Worm (Caenorhabditis elegans) whole organism, L4 larva: Measurements from ENCODE around the gene W10D9.1.

Experiments
- F10B5.3 ChIP-seq: sonication (generic microtip); optimal IDR thresholded peaks from 2 replicates; lab custom pipeline; 2016; ENCODE audit warnings: mild to moderate bottlenecking, missing genetic modification characterization, missing compliant biosample characterization
- F26F4.8 ChIP-seq: fragments of 200-800 bp; sonication (Bioruptor generic); conservative IDR thresholded peaks from 2 replicates; pipeline ENCODE4 v1.3.6; 2022; ENCODE audit warnings: missing genetic modification characterization, missing compliant biosample characterization
- R02D3.7 ChIP-seq: fragments of 150-350 bp; sonication (generic microtip); optimal IDR thresholded peaks from 3 replicates; lab custom pipeline; 2014; ENCODE audit warnings: missing biosample characterization, missing genetic modification characterization
- T20F7.1 ChIP-seq: fragments of 200-800 bp; sonication (Bioruptor generic); optimal IDR thresholded peaks from 2 replicates; lab custom pipeline; 2018; ENCODE audit warnings: mild to moderate bottlenecking, missing genetic modification characterization, missing compliant biosample characterization
- T26A8.4 ChIP-seq: fragments of 200-800 bp; sonication (Bioruptor generic); IDR thresholded peaks from 2 replicates; pipeline ENCODE4 v1.3.6; 2022; ENCODE audit warnings: missing genetic modification characterization, missing compliant biosample characterization
- Y105C5A.15 ChIP-seq: fragments of 200-800 bp; sonication (Bioruptor generic); IDR thresholded peaks from 2 replicates; pipeline ENCODE4 v1.3.6; 2022; ENCODE audit warnings: missing genetic modification characterization, missing compliant biosample characterization
- Y5F2A.4 ChIP-seq: fragments of 200-800 bp; sonication (Bioruptor generic); optimal IDR thresholded peaks from 2 replicates; lab custom pipeline; 2018; ENCODE audit warnings: mild to moderate bottlenecking, missing genetic modification characterization, missing compliant biosample characterization
- ZK337.2 ChIP-seq: fragments of 200-800 bp; sonication (Bioruptor generic); IDR thresholded peaks from 2 replicates; pipeline ENCODE4 v1.3.6; 2022; ENCODE audit warnings: missing genetic modification reagents, missing genetic modification characterization, missing compliant biosample characterization
- aha-1 ChIP-seq: fragments of 150-350 bp; peaks from one replicate; lab custom pipeline; 2014; ENCODE audit warnings: missing biosample characterization, missing genetic modification characterization
- aly-2 ChIP-seq: sonication (generic microtip); optimal IDR thresholded peaks from 2 replicates; lab custom pipeline; 2018; ENCODE audit warnings: missing biosample characterization, missing genetic modification characterization
- ama-1 ChIP-seq: fragments of 150-350 bp; optimal IDR thresholded peaks from 2 replicates; lab custom pipeline; 2014; ENCODE audit warnings: inconsistent platforms, mixed read lengths
- arid-1 ChIP-seq: fragments of 200-800 bp; sonication (Bioruptor generic); conservative IDR thresholded peaks from 2 replicates; pipeline ENCODE4 v1.3.6; 2022; ENCODE audit warnings: missing genetic modification reagents, missing genetic modification characterization, missing compliant biosample characterization
- ceh-20 ChIP-seq: fragments of 200-800 bp; sonication (Bioruptor generic); IDR thresholded peaks from 2 replicates; pipeline ENCODE4 v1.3.6; 2022; ENCODE audit warnings: missing genetic modification reagents, missing genetic modification characterization, missing compliant biosample characterization
- ceh-44 ChIP-seq: fragments of 200-800 bp; sonication (Bioruptor generic); IDR thresholded peaks from 2 replicates; pipeline ENCODE4 v1.3.6; 2022; ENCODE audit warnings: missing genetic modification reagents, missing genetic modification characterization, missing compliant biosample characterization
- ceh-62 ChIP-seq: sonication (generic microtip); optimal IDR thresholded peaks from 2 replicates; lab custom pipeline; 2017; ENCODE audit warnings: missing biosample characterization, missing genetic modification characterization
- ces-1 ChIP-seq: fragments of 150-350 bp; sonication (generic microtip); optimal IDR thresholded peaks from 4 replicates; lab custom pipeline; 2014; ENCODE audit warnings: missing biosample characterization, missing genetic modification reagents, missing genetic modification characterization
- cey-2 ChIP-seq: sonication (generic microtip); optimal IDR thresholded peaks from 3 replicates; lab custom pipeline; 2017; ENCODE audit warnings: missing genetic modification characterization, mild to moderate bottlenecking, missing compliant biosample characterization, antibody characterized with exemption, borderline replicate concordance; ENCODE audit not compliant: insufficient read depth
- daf-12 ChIP-seq: fragments of 150-350 bp; optimal IDR thresholded peaks from 2 replicates; lab custom pipeline; 2014; ENCODE audit warnings: missing biosample characterization, missing genetic modification reagents, missing genetic modification characterization
- daf-8 ChIP-seq: fragments of 200-800 bp; sonication (Bioruptor generic); IDR thresholded peaks from 2 replicates; pipeline ENCODE4 v1.3.6; 2022; ENCODE audit warnings: missing genetic modification characterization, missing compliant biosample characterization
- dmd-8 ChIP-seq: fragments of 200-800 bp; sonication (Bioruptor generic); IDR thresholded peaks from 2 replicates; pipeline ENCODE4 v1.3.6; 2022; ENCODE audit warnings: missing genetic modification characterization, missing compliant biosample characterization
- duxl-1 ChIP-seq: sonication (generic microtip); optimal IDR thresholded peaks from 2 replicates; lab custom pipeline; 2016; ENCODE audit warnings: mild to moderate bottlenecking, missing genetic modification characterization, moderate library complexity, missing compliant biosample characterization; ENCODE audit not compliant: poor library complexity
- egl-27 ChIP-seq: sonication (generic microtip); optimal IDR thresholded peaks from 3 replicates; lab custom pipeline; 2017; ENCODE audit warnings: missing biosample characterization, missing genetic modification reagents, missing genetic modification characterization
- egl-43 ChIP-seq: fragments of 200-800 bp; sonication (Bioruptor generic); IDR thresholded peaks from 2 replicates; pipeline ENCODE4 v1.3.6; 2022; ENCODE audit warnings: missing genetic modification reagents, missing genetic modification characterization, missing compliant biosample characterization
- fos-1 ChIP-seq: fragments of 150-350 bp; optimal IDR thresholded peaks from 2 replicates; lab custom pipeline; 2014; ENCODE audit warnings: missing biosample characterization, missing genetic modification characterization
- gei-8 ChIP-seq: fragments of 200-800 bp; sonication (Bioruptor generic); optimal IDR thresholded peaks from 2 replicates; lab custom pipeline; 2018; ENCODE audit warnings: mild to moderate bottlenecking, missing genetic modification characterization, missing compliant biosample characterization
- hif-1 ChIP-seq, 2 experiments: sonication (generic microtip); optimal IDR thresholded peaks; 2 replicates each; lab custom pipeline; 2016 to 2017; ENCODE audit warnings: missing compliant biosample characterization in 2 of 2, missing genetic modification characterization in 2 of 2, missing genetic modification reagents in 2 of 2, missing genotype in 2 of 2, mild to moderate bottlenecking in 1 of 2
- jun-1 ChIP-seq: fragments of 150-350 bp; optimal IDR thresholded peaks from 2 replicates; lab custom pipeline; 2014; ENCODE audit warnings: missing biosample characterization, missing genetic modification reagents, missing genetic modification characterization
- lim-7 ChIP-seq: fragments of 200-800 bp; sonication (Bioruptor generic); IDR thresholded peaks from 2 replicates; pipeline ENCODE4 v1.3.6; 2022; ENCODE audit warnings: missing genetic modification characterization, missing compliant biosample characterization
- mdt-29 ChIP-seq: fragments of 200-800 bp; sonication (Bioruptor generic); IDR thresholded peaks from 2 replicates; pipeline ENCODE4 v1.3.6; 2022; ENCODE audit warnings: missing genetic modification reagents, missing genetic modification characterization, missing compliant biosample characterization
- mxl-3 ChIP-seq: fragments of 200-800 bp; sonication (Bioruptor generic); optimal IDR thresholded peaks from 2 replicates; lab custom pipeline; 2018; ENCODE audit warnings: mild to moderate bottlenecking, missing genetic modification characterization, missing compliant biosample characterization
- nhr-102 ChIP-seq: sonication (generic microtip); optimal IDR thresholded peaks from 2 replicates; lab custom pipeline; 2016; ENCODE audit warnings: mild to moderate bottlenecking, missing genetic modification characterization, moderate library complexity, missing compliant biosample characterization
- nhr-237 ChIP-seq: sonication (generic microtip); optimal IDR thresholded peaks from 2 replicates; lab custom pipeline; 2017; ENCODE audit warnings: missing biosample characterization, missing genetic modification characterization
- nhr-25 ChIP-seq: sonication (generic microtip); optimal IDR thresholded peaks from 2 replicates; lab custom pipeline; 2017; ENCODE audit warnings: missing genetic modification characterization, mild to moderate bottlenecking, missing compliant biosample characterization, antibody characterized with exemption, moderate library complexity, borderline replicate concordance; ENCODE audit not compliant: insufficient read depth
- nhr-28 ChIP-seq: fragments of 150-350 bp; optimal IDR thresholded peaks from 2 replicates; lab custom pipeline; 2014; ENCODE audit warnings: missing biosample characterization, missing genetic modification characterization
- nhr-41 ChIP-seq: fragments of 200-800 bp; sonication (Bioruptor generic); IDR thresholded peaks from 2 replicates; pipeline ENCODE4 v1.3.6; 2022; ENCODE audit warnings: missing genetic modification reagents, missing genetic modification characterization, missing compliant biosample characterization
- nhr-42 ChIP-seq: fragments of 200-800 bp; sonication (Bioruptor generic); IDR thresholded peaks from 2 replicates; pipeline ENCODE4 v1.3.6; 2022; ENCODE audit warnings: missing genetic modification characterization, missing compliant biosample characterization
- nhr-48 ChIP-seq: sonication (generic microtip); optimal IDR thresholded peaks from 2 replicates; lab custom pipeline; 2016; ENCODE audit warnings: mild to moderate bottlenecking, missing genetic modification characterization, missing compliant biosample characterization
- pqm-1 ChIP-seq: sonication (generic microtip); optimal IDR thresholded peaks from 2 replicates; lab custom pipeline; 2017; ENCODE audit warnings: missing biosample characterization, missing genetic modification characterization
- rbr-2 ChIP-seq: sonication (generic microtip); optimal IDR thresholded peaks from 2 replicates; lab custom pipeline; 2016; ENCODE audit warnings: missing genotype, missing genetic modification characterization, missing compliant biosample characterization
- saeg-2 ChIP-seq: fragments of 200-800 bp; sonication (Bioruptor generic); IDR thresholded peaks from 2 replicates; pipeline ENCODE4 v1.3.6; 2022; ENCODE audit warnings: missing genetic modification reagents, missing genetic modification characterization, missing compliant biosample characterization
- set-16 ChIP-seq: fragments of 200-800 bp; sonication (Bioruptor generic); IDR thresholded peaks from 2 replicates; pipeline ENCODE4 v1.3.6; 2022; ENCODE audit warnings: missing genetic modification reagents, missing genetic modification characterization, missing compliant biosample characterization
- spr-3 ChIP-seq: fragments of 200-800 bp; sonication (Bioruptor generic); optimal IDR thresholded peaks from 2 replicates; lab custom pipeline; 2018; ENCODE audit warnings: mild to moderate bottlenecking, missing genetic modification characterization, missing compliant biosample characterization
- tag-97 ChIP-seq: fragments of 200-800 bp; sonication (Bioruptor generic); IDR thresholded peaks from 2 replicates; pipeline ENCODE4 v1.3.6; 2022; ENCODE audit warnings: missing genetic modification characterization, missing compliant biosample characterization
- tra-1 ChIP-seq: fragments of 200-800 bp; sonication (Bioruptor generic); IDR thresholded peaks from 2 replicates; pipeline ENCODE4 v1.3.6; 2022; ENCODE audit warnings: missing genetic modification reagents, missing genetic modification characterization, missing compliant biosample characterization
- unc-130 ChIP-seq: sonication (generic microtip); optimal IDR thresholded peaks from 2 replicates; lab custom pipeline; 2016; ENCODE audit warnings: missing genetic modification reagents, missing genetic modification characterization, missing compliant biosample characterization
- unc-39 ChIP-seq: sonication (generic microtip); optimal IDR thresholded peaks from 2 replicates; lab custom pipeline; 2017; ENCODE audit warnings: missing biosample characterization, missing genetic modification characterization
- unc-62 ChIP-seq, 3 experiments: fragments of 150-350 bp in 1 of 3; sonication (generic microtip); optimal IDR thresholded peaks in 2 of 3; peaks in 1 of 3; 1 replicate in 1 of 3; 2 replicates in 2 of 3; lab custom pipeline; 2014 to 2017; ENCODE audit warnings: missing biosample characterization in 3 of 3, missing genetic modification characterization in 3 of 3, missing genetic modification reagents in 3 of 3, missing genotype in 1 of 3
- vab-7 ChIP-seq: fragments of 200-800 bp; sonication (Bioruptor generic); IDR thresholded peaks from 2 replicates; pipeline ENCODE4 v1.3.6; 2022; ENCODE audit warnings: missing genetic modification reagents, missing genetic modification characterization, missing compliant biosample characterization
- zag-1 ChIP-seq: fragments of 150-350 bp; optimal IDR thresholded peaks from 2 replicates; lab custom pipeline; 2014; ENCODE audit warnings: missing biosample characterization, missing genetic modification characterization
- zfp-3 ChIP-seq: fragments of 200-800 bp; sonication (Bioruptor generic); conservative IDR thresholded peaks from 2 replicates; pipeline ENCODE4 v1.3.6; 2022; ENCODE audit warnings: missing genetic modification reagents, missing genetic modification characterization, missing compliant biosample characterization
- ztf-11 ChIP-seq: fragments of 150-350 bp; optimal IDR thresholded peaks from 2 replicates; lab custom pipeline; 2014; ENCODE audit warnings: missing biosample characterization, missing genetic modification characterization
- ztf-7 ChIP-seq: fragments of 150-350 bp; optimal IDR thresholded peaks from 2 replicates; lab custom pipeline; 2014; ENCODE audit warnings: missing biosample characterization, missing genetic modification characterization

The W10D9.1 gene

DNA sequence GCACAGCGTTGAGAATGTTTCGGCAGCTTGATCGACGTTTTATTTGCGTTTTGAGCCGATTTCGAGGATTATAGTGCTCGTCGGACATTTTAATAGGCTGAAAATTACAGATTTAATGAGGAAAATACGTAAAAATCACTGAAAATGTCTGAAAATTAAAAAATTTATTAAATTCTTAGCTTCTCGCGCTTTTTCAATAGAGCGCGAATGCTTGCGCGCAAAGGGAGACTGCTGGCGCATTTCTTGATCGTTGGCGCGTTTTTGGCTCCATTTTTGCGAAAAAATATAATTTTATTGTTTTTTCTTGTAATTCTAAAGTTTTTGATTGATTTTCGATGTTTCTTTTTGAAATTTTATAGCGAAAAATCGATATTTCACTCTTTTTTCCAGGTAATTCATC is 43.9 kb upstream of the W10D9.1 start, which contains the start of the genes dnsn-1 and C24H12.4 (continued):
- TF ChIP-seq R02D3.7 (tag; lab: Kevin White, UChicago) (no peak), daf-12 (tag; lab: Kevin White, UChicago) (no peak), mdt-29 (GFP tag; lab: Robert Waterston, UW) (no peak), hif-1 (tag; optimal IDR thresholded peaks at IDR 0.05; lab: Kevin White, UChicago) (peak in 1 of 2 experiments; percentile 67), egl-27 (tag; lab: Kevin White, UChicago) (no peak), tag-97 (GFP tag; lab: Robert Waterston, UW) (no peak), nhr-48 (tag; lab: Kevin White, UChicago) (peak; percentile 41), tra-1 (GFP tag; lab: Robert Waterston, UW) (no peak; the same call in 1 of the 2 replicates), F10B5.3 (tag; lab: Kevin White, UChicago) (peak; percentile 74), fos-1 (tag; lab: Kevin White, UChicago) (no peak), ZK337.2 (GFP tag; lab: Robert Waterston, UW) (no peak), rbr-2 (tag; lab: Kevin White, UChicago) (peak; percentile 89), ceh-20 (peak; percentile 77), arid-1 (peak; percentile 72; the same call in 1 of the 2 replicates), dmd-8 (no peak), cey-2 (no peak), aha-1 (peak; percentile 10), ztf-7 (tag; lab: Kevin White, UChicago) (peak; percentile 73), F26F4.8 (GFP tag; lab: Robert Waterston, UW) (no peak), spr-3 (GFP tag; lab: Kevin White, UChicago) (peak; percentile 40), nhr-28 (tag; lab: Kevin White, UChicago) (peak; percentile 76), set-16 (GFP tag; lab: Robert Waterston, UW) (no peak), ama-1 (lab: Kevin White, UChicago) (peak; percentile 64), ceh-44 (GFP tag; lab: Robert Waterston, UW) (peak; percentile 47; the same call in 1 of the 2 replicates), nhr-41 (GFP tag; lab: Robert Waterston, UW) (no peak), T20F7.1 (GFP tag; lab: Kevin White, UChicago) (peak; percentile 86), nhr-25 (tag; lab: Kevin White, UChicago) (peak; percentile 16), mxl-3 (GFP tag; lab: Kevin White, UChicago) (no peak), ces-1 (GFP tag; lab: Kevin White, UChicago) (no peak), vab-7 (GFP tag; lab: Robert Waterston, UW) (no peak), pqm-1 (no peak), saeg-2 (GFP tag; lab: Robert Waterston, UW) (no peak), Y105C5A.15 (no peak), zag-1 (tag; lab: Kevin White, UChicago) (no peak), zfp-3 (GFP tag; lab: Robert Waterston, UW) (peak; percentile 75), gei-8 (GFP tag; lab: Kevin White, UChicago) (no peak), nhr-237 (tag; lab: Kevin White, UChicago) (no peak), daf-8 (GFP tag; lab: Robert Waterston, UW) (no peak), lim-7 (GFP tag; lab: Robert Waterston, UW) (no peak), egl-43 (GFP tag; lab: Robert Waterston, UW) (no peak), jun-1 (peak; percentile 56), unc-62 (GFP tag; optimal IDR thresholded peaks at IDR 0.05 in 1 of 2; lab: Kevin White, UChicago) (no peak), unc-62 (tag; optimal IDR thresholded peaks at IDR 0.05; lab: Kevin White, UChicago) (no peak), aly-2 (tag; lab: Kevin White, UChicago) (no peak), T26A8.4 (GFP tag; lab: Robert Waterston, UW) (peak; percentile 89), nhr-42 (GFP tag; lab: Robert Waterston, UW) (peak; percentile 85), unc-130 (GFP tag; lab: Kevin White, UChicago) (peak; percentile 47), Y5F2A.4 (no peak), duxl-1 (tag; lab: Kevin White, UChicago) (peak; percentile 91), unc-39 (tag; lab: Kevin White, UChicago) (no peak), nhr-102 (tag; lab: Kevin White, UChicago) (peak; percentile 89), ztf-11 (tag; lab: Kevin White, UChicago) (no peak), ceh-62 (tag; lab: Kevin White, UChicago) (no peak)
